Worm (Caenorhabditis elegans) whole organism, L1 larva: ENCODE results near the gene dpy-6.
A peak's percentile ranks its signal among the peaks of the same experiment; 100 is the strongest.

ENCODE experiments used
- C04F5.9 ChIP-seq: sonication (generic microtip); optimal IDR thresholded peaks from 2 replicates; lab custom pipeline; 2016; ENCODE audit warnings: missing genetic modification characterization, missing compliant biosample characterization
- C16A3.4 ChIP-seq: fragments of 150-350 bp; optimal IDR thresholded peaks from 2 replicates; lab custom pipeline; 2014; ENCODE audit warnings: missing biosample characterization, missing genetic modification characterization
- C34B4.2 ChIP-seq: sonication (generic microtip); optimal IDR thresholded peaks from 2 replicates; lab custom pipeline; 2017; ENCODE audit warnings: mild to moderate bottlenecking, missing genetic modification characterization, missing compliant biosample characterization
- alr-1 ChIP-seq: fragments of 200-800 bp; sonication (Bioruptor generic); optimal IDR thresholded peaks from 2 replicates; lab custom pipeline; 2018; ENCODE audit warnings: borderline replicate concordance, mild to moderate bottlenecking, missing genetic modification characterization, missing compliant biosample characterization
- aly-2 ChIP-seq: fragments of 150-350 bp; optimal IDR thresholded peaks from 2 replicates; lab custom pipeline; 2014; ENCODE audit warnings: missing biosample characterization, missing genetic modification characterization
- blmp-1 ChIP-seq: fragments of 150-350 bp; optimal IDR thresholded peaks from 2 replicates; lab custom pipeline; 2014; ENCODE audit warnings: missing biosample characterization, missing genetic modification characterization
- ceh-8 ChIP-seq: fragments of 200-800 bp; sonication (Bioruptor generic); optimal IDR thresholded peaks from 2 replicates; lab custom pipeline; 2018; ENCODE audit warnings: mild to moderate bottlenecking, missing genetic modification characterization, moderate library complexity, missing compliant biosample characterization
- ceh-82 ChIP-seq, 3 experiments: fragments of 150-350 bp in 1 of 3; sonication (generic microtip) in 2 of 3; optimal IDR thresholded peaks; 2 replicates each; lab custom pipeline; 2014 to 2017; ENCODE audit warnings: missing biosample characterization in 3 of 3, missing genetic modification characterization in 3 of 3
- dpl-1 ChIP-seq, 3 experiments: fragments of 150-350 bp in 2 of 3; sonication (generic microtip) in 1 of 3; optimal IDR thresholded peaks; 2 replicates each; lab custom pipeline; 2014 to 2017; ENCODE audit warnings: missing biosample characterization in 3 of 3, missing genetic modification characterization in 3 of 3, missing genetic modification reagents in 3 of 3
- dsc-1 ChIP-seq: sonication (generic microtip); optimal IDR thresholded peaks from 2 replicates; lab custom pipeline; 2016; ENCODE audit warnings: mild to moderate bottlenecking, missing genetic modification characterization, missing compliant biosample characterization
- efl-1 ChIP-seq, 4 experiments: fragments of 150-350 bp; optimal IDR thresholded peaks in 3 of 4; peaks in 1 of 4; 1 replicate in 1 of 4; 2 replicates in 3 of 4; lab custom pipeline; 2014; ENCODE audit warnings: missing biosample characterization in 2 of 4, missing genetic modification characterization in 2 of 4, missing genetic modification reagents in 2 of 4
- ets-5 ChIP-seq: fragments of 200-800 bp; sonication (Bioruptor generic); IDR thresholded peaks from 2 replicates; pipeline ENCODE4 v1.3.6; 2022; ENCODE audit warnings: missing genetic modification characterization, missing compliant biosample characterization
- fkh-10 ChIP-seq: sonication (generic microtip); optimal IDR thresholded peaks from 2 replicates; lab custom pipeline; 2017; ENCODE audit warnings: missing biosample characterization, missing genetic modification reagents, missing genetic modification characterization
- fkh-8 ChIP-seq: sonication (generic microtip); optimal IDR thresholded peaks from 2 replicates; lab custom pipeline; 2016; ENCODE audit warnings: mild to moderate bottlenecking, missing genetic modification characterization, missing compliant biosample characterization
- fos-1 ChIP-seq: fragments of 150-350 bp; optimal IDR thresholded peaks from 2 replicates; lab custom pipeline; 2014; ENCODE audit warnings: missing biosample characterization, missing genetic modification characterization
- grh-1 ChIP-seq: fragments of 200-800 bp; sonication (Bioruptor generic); IDR thresholded peaks from 2 replicates; pipeline ENCODE4 v1.3.6; 2022; ENCODE audit warnings: missing genetic modification reagents, missing genetic modification characterization, missing compliant biosample characterization
- hlh-17 ChIP-seq: fragments of 200-800 bp; sonication (Bioruptor generic); optimal IDR thresholded peaks from 2 replicates; lab custom pipeline; 2018; ENCODE audit warnings: missing genetic modification characterization, mild to moderate bottlenecking, missing compliant biosample characterization, moderate library complexity, borderline replicate concordance
- irx-1 ChIP-seq: sonication (generic microtip); optimal IDR thresholded peaks from 2 replicates; lab custom pipeline; 2016; ENCODE audit warnings: missing genetic modification characterization, missing compliant biosample characterization
- jun-1 ChIP-seq: fragments of 150-350 bp; optimal IDR thresholded peaks from 2 replicates; lab custom pipeline; 2014; ENCODE audit warnings: missing biosample characterization, missing genetic modification reagents, missing genetic modification characterization
- lin-14 ChIP-seq: fragments of 200-800 bp; sonication (Bioruptor generic); optimal IDR thresholded peaks from 2 replicates; lab custom pipeline; 2018; ENCODE audit warnings: mild to moderate bottlenecking, missing genetic modification characterization, moderate library complexity, missing compliant biosample characterization
- lin-15B ChIP-seq: fragments of 150-350 bp; sonication (generic microtip); optimal IDR thresholded peaks from 3 replicates; lab custom pipeline; 2014; ENCODE audit warnings: missing biosample characterization, missing genetic modification characterization
- lin-35 ChIP-seq, 2 experiments: fragments of 150-350 bp; optimal IDR thresholded peaks; 2 replicates each; lab custom pipeline; 2014; ENCODE audit warnings: missing biosample characterization in 2 of 2, missing genetic modification characterization in 2 of 2, missing genetic modification reagents in 2 of 2
- lsy-2 ChIP-seq, 2 experiments: fragments of 150-350 bp; optimal IDR thresholded peaks; 2 replicates each; lab custom pipeline; 2014; ENCODE audit warnings: missing biosample characterization in 2 of 2, missing genetic modification characterization in 2 of 2
- mdl-1 ChIP-seq, 2 experiments: fragments of 150-350 bp; optimal IDR thresholded peaks; 2 replicates each; lab custom pipeline; 2014 to 2017; ENCODE audit warnings: missing biosample characterization in 2 of 2, missing genetic modification characterization in 2 of 2, inconsistent platforms in 1 of 2
- nhr-11 ChIP-seq: fragments of 150-350 bp; optimal IDR thresholded peaks from 2 replicates; lab custom pipeline; 2014; ENCODE audit warnings: missing biosample characterization, missing genetic modification characterization
- nhr-12 ChIP-seq: sonication (generic microtip); optimal IDR thresholded peaks from 2 replicates; lab custom pipeline; 2017; ENCODE audit warnings: missing biosample characterization, missing genetic modification characterization
- nhr-19 ChIP-seq: fragments of 200-800 bp; sonication (Bioruptor generic); conservative IDR thresholded peaks from 2 replicates; pipeline ENCODE4 v1.3.6; 2022; ENCODE audit warnings: missing genetic modification characterization, missing compliant biosample characterization
- nhr-20 ChIP-seq: sonication (generic microtip); optimal IDR thresholded peaks from 2 replicates; lab custom pipeline; 2016; ENCODE audit warnings: mild to moderate bottlenecking, missing genetic modification characterization, missing compliant biosample characterization
- nhr-47 ChIP-seq: sonication (generic microtip); optimal IDR thresholded peaks from 2 replicates; lab custom pipeline; 2016; ENCODE audit warnings: mild to moderate bottlenecking, missing genetic modification characterization, moderate library complexity, missing compliant biosample characterization
- nhr-71 ChIP-seq: sonication (generic microtip); optimal IDR thresholded peaks from 2 replicates; lab custom pipeline; 2016; ENCODE audit warnings: mild to moderate bottlenecking, missing genetic modification characterization, moderate library complexity, missing compliant biosample characterization
- nhr-76 ChIP-seq: sonication (generic microtip); optimal IDR thresholded peaks from 2 replicates; lab custom pipeline; 2017; ENCODE audit warnings: missing biosample characterization, missing genetic modification characterization
- nhr-85 ChIP-seq: sonication (generic microtip); peaks from one replicate; lab custom pipeline; 2016; ENCODE audit warnings: missing genetic modification characterization, inconsistent platforms, missing compliant biosample characterization
- rnt-1 ChIP-seq: sonication (generic microtip); optimal IDR thresholded peaks from 2 replicates; lab custom pipeline; 2016; ENCODE audit warnings: mild to moderate bottlenecking, missing genetic modification characterization, moderate library complexity, missing compliant biosample characterization
- skn-1 ChIP-seq: fragments of 150-350 bp; optimal IDR thresholded peaks from 2 replicates; lab custom pipeline; 2014; ENCODE audit warnings: missing biosample characterization, missing genetic modification characterization
- snpc-4 ChIP-seq: fragments of 150-350 bp; optimal IDR thresholded peaks from 2 replicates; lab custom pipeline; 2014; ENCODE audit warnings: missing biosample characterization, missing genetic modification characterization
- snu-23 ChIP-seq: sonication (generic microtip); optimal IDR thresholded peaks from 2 replicates; lab custom pipeline; 2016; ENCODE audit warnings: missing genetic modification characterization, missing compliant biosample characterization
- sup-37 ChIP-seq: fragments of 200-800 bp; sonication (Bioruptor generic); optimal IDR thresholded peaks from 2 replicates; lab custom pipeline; 2018; ENCODE audit warnings: mild to moderate bottlenecking, missing genetic modification characterization, missing compliant biosample characterization
- swsn-7 ChIP-seq: sonication (generic microtip); optimal IDR thresholded peaks from 2 replicates; lab custom pipeline; 2016; ENCODE audit warnings: missing genetic modification characterization, missing compliant biosample characterization
- tlp-1 ChIP-seq: fragments of 150-350 bp; optimal IDR thresholded peaks from 2 replicates; lab custom pipeline; 2014; ENCODE audit warnings: missing biosample characterization, missing genetic modification characterization
- unc-62 ChIP-seq: fragments of 150-350 bp; optimal IDR thresholded peaks from 2 replicates; lab custom pipeline; 2014; ENCODE audit warnings: missing biosample characterization, missing genetic modification reagents, missing genetic modification characterization
- unc-86 ChIP-seq: sonication (generic microtip); optimal IDR thresholded peaks from 2 replicates; lab custom pipeline; 2016; ENCODE audit warnings: missing genetic modification characterization, missing compliant biosample characterization
- ztf-11 ChIP-seq, 2 experiments: sonication (generic microtip); optimal IDR thresholded peaks; 2 replicates each; lab custom pipeline; 2016 to 2017; ENCODE audit warnings: missing genetic modification characterization in 2 of 2, missing biosample characterization in 1 of 2, missing compliant biosample characterization in 1 of 2
- ztf-4 ChIP-seq: fragments of 150-350 bp; optimal IDR thresholded peaks from 2 replicates; lab custom pipeline; 2014; ENCODE audit warnings: missing biosample characterization, missing genetic modification characterization

The dpy-6 gene

DNA sequence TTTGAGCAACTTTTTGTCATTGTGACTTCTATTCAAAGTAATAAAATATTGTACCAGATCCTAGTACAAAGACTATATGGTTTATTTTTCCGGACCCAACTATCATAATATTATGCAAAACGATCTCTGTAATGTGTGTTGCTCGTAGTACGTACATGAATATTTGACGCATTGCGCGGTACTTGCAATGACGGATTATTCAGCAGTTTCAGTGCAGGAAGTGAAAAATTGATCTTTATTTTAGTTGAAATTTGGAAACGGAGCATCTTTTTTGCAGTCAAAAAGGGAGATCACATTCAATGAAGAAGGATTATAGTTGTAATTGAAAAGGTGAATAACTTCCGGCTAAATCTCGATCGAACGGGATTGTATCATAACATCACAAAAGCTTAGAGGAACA, 28.5 kb upstream of the dpy-6 start:
- TF ChIP-seq ztf-4 (tag; lab: Kevin White, UChicago) = no peak
- no peak for TF ChIP-seq ets-5 (GFP tag; lab: Robert Waterston, UW)
- no peak for TF ChIP-seq efl-1 (optimal IDR thresholded peaks at IDR 0.05; lab: Kevin White, UChicago)
- TF ChIP-seq efl-1 (GFP tag; optimal IDR thresholded peaks at IDR 0.05 in 1 of 2; lab: Kevin White, UChicago) = no peak
- TF ChIP-seq blmp-1 (tag; lab: Kevin White, UChicago) = no peak
- no peak for TF ChIP-seq fos-1 (tag; lab: Kevin White, UChicago)

DNA sequence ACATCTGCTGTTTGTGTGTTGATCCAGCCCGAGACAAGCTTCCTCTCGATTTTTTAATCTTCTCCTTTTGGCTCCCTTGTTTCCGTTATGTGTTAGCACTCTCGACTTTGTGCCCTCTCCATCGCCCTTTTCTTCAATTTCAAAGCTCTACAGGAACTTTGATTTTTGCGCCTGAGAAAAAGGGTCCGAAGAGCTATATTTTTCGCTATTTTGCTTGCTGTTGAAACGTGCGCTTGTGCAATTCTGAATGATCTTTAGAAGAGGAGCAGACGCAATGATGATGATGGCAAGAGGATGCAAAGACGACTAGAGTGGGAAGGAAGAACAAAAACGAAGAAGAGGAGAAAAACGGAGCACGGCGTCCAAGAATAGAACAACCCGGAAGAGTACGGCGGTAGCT, 26.3 kb upstream of the dpy-6 start:
- TF ChIP-seq skn-1 (tag; lab: Kevin White, UChicago) (peak; percentile 13), nhr-11 (no peak), nhr-71 (tag; lab: Kevin White, UChicago) (peak; percentile 84), alr-1 (tag; lab: Kevin White, UChicago) (no peak), irx-1 (tag; lab: Kevin White, UChicago) (no peak), lsy-2 (tag; optimal IDR thresholded peaks at IDR 0.05; lab: Kevin White, UChicago) (peak in 1 of 2 experiments; percentile 6), unc-86 (tag; lab: Kevin White, UChicago) (peak; percentile 46), lin-14 (GFP tag; lab: Kevin White, UChicago) (peak; percentile 87), nhr-85 (tag; lab: Kevin White, UChicago) (no peak), nhr-19 (peak; percentile 24; the same call in 1 of the 2 replicates), snpc-4 (tag; lab: Kevin White, UChicago) (no peak), C34B4.2 (tag; lab: Kevin White, UChicago) (no peak), hlh-17 (GFP tag; lab: Kevin White, UChicago) (no peak), ztf-11 (tag; optimal IDR thresholded peaks at IDR 0.05; lab: Kevin White, UChicago) (no peak), dsc-1 (peak; percentile 21), aly-2 (tag; lab: Kevin White, UChicago) (no peak), fkh-10 (peak; percentile 94), swsn-7 (tag; lab: Kevin White, UChicago) (peak; percentile 17), snu-23 (peak; percentile 33), nhr-47 (tag; lab: Kevin White, UChicago) (peak; percentile 27), lin-15B (tag; lab: Kevin White, UChicago) (no peak), ceh-82 (tag; optimal IDR thresholded peaks at IDR 0.05; lab: Kevin White, UChicago) (peak in 1 of 3 experiments; percentile 16), rnt-1 (tag; lab: Kevin White, UChicago) (peak; percentile 51)

DNA sequence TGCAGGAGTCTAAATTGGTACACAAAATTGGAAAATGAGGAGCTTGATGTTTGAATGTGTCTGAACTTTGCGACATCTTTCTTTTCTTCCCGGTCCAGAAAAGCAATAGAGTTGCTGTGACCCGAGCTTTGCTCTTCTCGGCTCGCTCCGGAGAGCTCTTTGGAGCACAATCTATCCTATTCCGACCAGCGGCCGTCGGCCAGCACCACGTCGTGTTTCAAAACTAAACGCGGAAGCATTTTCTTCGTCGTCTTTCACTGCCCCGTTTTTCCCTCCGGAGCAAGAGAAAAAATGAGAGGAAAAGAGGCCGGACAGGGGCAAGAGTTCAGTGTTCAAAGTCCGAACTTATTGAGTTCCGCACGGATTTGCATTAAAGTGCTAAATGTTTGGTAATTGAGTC, 23.6 kb upstream of the dpy-6 start:
- TF ChIP-seq unc-86 (tag; lab: Kevin White, UChicago) = peak; percentile 21
- TF ChIP-seq fkh-10 = peak; percentile 2
- TF ChIP-seq dsc-1 = peak; percentile 32
- TF ChIP-seq ztf-4 (tag; lab: Kevin White, UChicago) = no peak
- TF ChIP-seq mdl-1 (tag; optimal IDR thresholded peaks at IDR 0.05; lab: Kevin White, UChicago) = no peak
- TF ChIP-seq lin-14 (GFP tag; lab: Kevin White, UChicago) = peak; percentile 67
- peak; percentile 1 for TF ChIP-seq fkh-8 (tag; lab: Kevin White, UChicago)
- peak; percentile 35 for TF ChIP-seq nhr-71 (tag; lab: Kevin White, UChicago)
- TF ChIP-seq ceh-82 (tag; optimal IDR thresholded peaks at IDR 0.05; lab: Kevin White, UChicago) = peak in 1 of 3 experiments; percentile 11

DNA sequence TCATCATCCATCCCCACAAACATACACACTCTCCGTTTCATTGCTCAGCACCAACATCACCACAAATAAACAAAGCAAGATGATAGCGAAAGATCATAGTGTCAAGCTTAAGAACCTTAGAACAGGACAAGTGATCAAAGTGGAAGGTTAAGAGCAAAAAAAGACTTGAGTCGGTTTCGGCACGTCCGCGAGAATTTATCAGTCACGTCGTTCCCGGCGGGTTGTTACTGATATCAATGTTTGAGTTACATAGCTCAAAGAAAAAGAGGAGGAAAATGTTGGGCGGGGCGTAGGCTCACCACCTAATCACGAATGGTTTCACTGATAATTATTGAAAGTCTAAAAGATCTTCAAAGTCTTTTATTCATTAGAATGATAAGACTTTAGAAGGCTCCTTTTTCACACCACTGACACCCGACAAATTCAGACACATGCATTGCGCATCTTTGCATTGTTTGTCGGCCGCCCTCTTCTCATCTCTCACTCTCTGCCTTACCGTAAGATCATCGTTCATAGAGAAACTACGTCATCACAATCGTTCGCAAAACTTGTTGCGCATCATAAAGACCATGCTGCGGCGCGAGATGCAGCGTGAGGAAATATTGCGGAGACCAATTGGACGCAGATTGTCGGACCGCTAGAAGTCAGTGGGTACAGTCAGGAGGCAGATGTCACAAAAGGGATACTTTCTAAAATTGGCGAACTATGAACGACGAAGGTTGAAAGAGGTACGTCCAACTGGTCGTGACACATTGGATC, 21.8 kb upstream of the dpy-6 start:
- TF ChIP-seq nhr-12 (tag; lab: Kevin White, UChicago) (no peak), C16A3.4 (tag; lab: Kevin White, UChicago) (peak; percentile 49), lsy-2 (tag; optimal IDR thresholded peaks at IDR 0.05; lab: Kevin White, UChicago) (peak; percentile 65 to 91), snu-23 (peak; percentile 91), nhr-85 (tag; lab: Kevin White, UChicago) (peak; percentile 100), nhr-76 (tag; lab: Kevin White, UChicago) (no peak), sup-37 (GFP tag; lab: Kevin White, UChicago) (no peak), nhr-71 (tag; lab: Kevin White, UChicago) (peak; percentile 94), nhr-20 (tag; lab: Kevin White, UChicago) (peak; percentile 98), mdl-1 (tag; optimal IDR thresholded peaks at IDR 0.05; lab: Kevin White, UChicago) (peak; percentile 1 to 81), tlp-1 (no peak), jun-1 (tag; lab: Kevin White, UChicago) (peak; percentile 62), unc-62 (GFP tag; lab: Kevin White, UChicago) (no peak), lin-35 (GFP tag; optimal IDR thresholded peaks at IDR 0.05; lab: Kevin White, UChicago) (peak in 1 of 2 experiments; percentile 79), ceh-8 (GFP tag; lab: Kevin White, UChicago) (no peak), grh-1 (GFP tag; lab: Robert Waterston, UW) (peak; percentile 98), lin-14 (GFP tag; lab: Kevin White, UChicago) (peak; percentile 96), ztf-4 (tag; lab: Kevin White, UChicago) (peak; percentile 78), dpl-1 (GFP tag; optimal IDR thresholded peaks at IDR 0.05; lab: Kevin White, UChicago) (peak in 2 of 3 experiments; percentile 7 to 35), nhr-47 (tag; lab: Kevin White, UChicago) (peak; percentile 74), fkh-8 (tag; lab: Kevin White, UChicago) (no peak), C04F5.9 (peak; percentile 22), swsn-7 (tag; lab: Kevin White, UChicago) (peak; percentile 67)
